Worm (Caenorhabditis elegans) whole organism, L4 larva: ENCODE measurements around the gene C05D11.5.

Experiments
- ama-1 ChIP-seq: fragments of 150-350 bp; optimal IDR thresholded peaks from 2 replicates; lab custom pipeline; 2014; ENCODE audit warnings: inconsistent platforms, mixed read lengths
- nhr-237 ChIP-seq: sonication (generic microtip); optimal IDR thresholded peaks from 2 replicates; lab custom pipeline; 2017; ENCODE audit warnings: missing biosample characterization, missing genetic modification characterization

ce11 chrIII:6399424-6399823 lies 12.4 kb downstream of the C05D11.5 start:
- TF ChIP-seq ama-1 (lab: Kevin White, UChicago) (no peak), nhr-237 (no peak)
